Worm (Caenorhabditis elegans) whole organism, L1 larva: Measurements from ENCODE around the gene col-98.

Experiments
- aha-1 ChIP-seq: fragments of 150-350 bp; optimal IDR thresholded peaks from 2 replicates; lab custom pipeline; 2014; ENCODE audit warnings: missing biosample characterization, missing genetic modification characterization
- ceh-88 ChIP-seq: fragments of 200-800 bp; sonication (Bioruptor generic); IDR thresholded peaks from 2 replicates; pipeline ENCODE4 v1.3.6; 2022; ENCODE audit warnings: missing genetic modification characterization, missing compliant biosample characterization
- isw-1 ChIP-seq: fragments of 200-800 bp; sonication (Bioruptor generic); IDR thresholded peaks from 2 replicates; pipeline ENCODE4 v1.3.6; 2022; ENCODE audit warnings: missing genetic modification characterization, missing compliant biosample characterization
- mdl-1 ChIP-seq, 2 experiments: fragments of 150-350 bp; optimal IDR thresholded peaks; 2 replicates each; lab custom pipeline; 2014 to 2017; ENCODE audit warnings: missing biosample characterization in 2 of 2, missing genetic modification characterization in 2 of 2, inconsistent platforms in 1 of 2
- mep-1 ChIP-seq: fragments of 150-350 bp; optimal IDR thresholded peaks from 2 replicates; lab custom pipeline; 2014; ENCODE audit warnings: missing biosample characterization, missing genetic modification characterization
- nhr-237 ChIP-seq: fragments of 150-350 bp; optimal IDR thresholded peaks from 2 replicates; lab custom pipeline; 2014; ENCODE audit warnings: missing biosample characterization, missing genetic modification characterization
- nhr-76 ChIP-seq: sonication (generic microtip); optimal IDR thresholded peaks from 2 replicates; lab custom pipeline; 2017; ENCODE audit warnings: missing biosample characterization, missing genetic modification characterization
- nhr-77 ChIP-seq: fragments of 150-350 bp; optimal IDR thresholded peaks from 2 replicates; lab custom pipeline; 2014; ENCODE audit warnings: missing biosample characterization, missing genetic modification characterization
- swsn-7 ChIP-seq: sonication (generic microtip); optimal IDR thresholded peaks from 2 replicates; lab custom pipeline; 2016; ENCODE audit warnings: missing genetic modification characterization, missing compliant biosample characterization
- unc-98 ChIP-seq: fragments of 200-800 bp; sonication (Bioruptor generic); IDR thresholded peaks from 2 replicates; pipeline ENCODE4 v1.3.6; 2022; ENCODE audit warnings: missing genetic modification characterization, missing compliant biosample characterization
- zag-1 ChIP-seq: fragments of 150-350 bp; optimal IDR thresholded peaks from 2 replicates; lab custom pipeline; 2014; ENCODE audit warnings: missing biosample characterization, missing genetic modification characterization
- zip-4 ChIP-seq: fragments of 200-800 bp; sonication (Bioruptor generic); optimal IDR thresholded peaks from 2 replicates; lab custom pipeline; 2018; ENCODE audit warnings: mild to moderate bottlenecking, missing genetic modification characterization, moderate library complexity, missing compliant biosample characterization

- peak; percentile 29 for TF ChIP-seq swsn-7 (tag; lab: Kevin White, UChicago)
- no peak for TF ChIP-seq ceh-88 (GFP tag; lab: Robert Waterston, UW)
- no peak for TF ChIP-seq nhr-237
- no peak for TF ChIP-seq zag-1 (tag; lab: Kevin White, UChicago)
- TF ChIP-seq nhr-76 = no peak
- no peak for TF ChIP-seq zip-4
- TF ChIP-seq isw-1 = no peak
- peak; percentile 3 for TF ChIP-seq mep-1 (tag; lab: Kevin White, UChicago)
- no peak for TF ChIP-seq unc-98
- peak; percentile 55 for TF ChIP-seq nhr-77 (tag; lab: Kevin White, UChicago)
- peak in 1 of 2 experiments; percentile 36 for TF ChIP-seq mdl-1 (tag; optimal IDR thresholded peaks at IDR 0.05; lab: Kevin White, UChicago)
- no peak for TF ChIP-seq aha-1
These were observed 3.0 kb upstream of the col-98 start for ce11 chrIII:13015754-13016317.
